Worm (Caenorhabditis elegans) whole organism, L2 larva: ENCODE results near the gene C09B8.3.

Experiments
- R02D3.7 ChIP-seq: fragments of 150-350 bp; optimal IDR thresholded peaks from 2 replicates; lab custom pipeline; 2014; ENCODE audit warnings: missing biosample characterization, missing genetic modification characterization
- Y55F3AM.14 ChIP-seq: fragments of 200-800 bp; sonication (Bioruptor generic); optimal IDR thresholded peaks from 2 replicates; lab custom pipeline; 2018; ENCODE audit warnings: mild to moderate bottlenecking, missing genetic modification characterization, missing compliant biosample characterization
- aly-2 ChIP-seq: fragments of 150-350 bp; optimal IDR thresholded peaks from 2 replicates; lab custom pipeline; 2014; ENCODE audit warnings: missing biosample characterization, missing genetic modification characterization
- blmp-1 ChIP-seq: sonication (generic microtip); optimal IDR thresholded peaks from 2 replicates; lab custom pipeline; 2017; ENCODE audit warnings: missing genetic modification characterization, mild to moderate bottlenecking, missing compliant biosample characterization, antibody characterized with exemption, moderate library complexity; ENCODE audit not compliant: insufficient read depth
- lin-13 ChIP-seq: fragments of 150-350 bp; optimal IDR thresholded peaks from 2 replicates; lab custom pipeline; 2014; ENCODE audit warnings: missing biosample characterization, missing genetic modification reagents, missing genetic modification characterization
- lsy-2 ChIP-seq, 2 experiments: fragments of 150-350 bp in 1 of 2; sonication (generic microtip) in 1 of 2; optimal IDR thresholded peaks; 2 replicates each; lab custom pipeline; 2014 to 2017; ENCODE audit warnings: missing biosample characterization in 2 of 2, missing genetic modification characterization in 2 of 2
- nhr-11 ChIP-seq: fragments of 150-350 bp; optimal IDR thresholded peaks from 2 replicates; lab custom pipeline; 2014; ENCODE audit warnings: missing biosample characterization, missing genetic modification characterization
- snpc-4 ChIP-seq: fragments of 150-350 bp; optimal IDR thresholded peaks from 2 replicates; lab custom pipeline; 2014; ENCODE audit warnings: missing biosample characterization, missing genetic modification characterization

ce11 chrX:6026732-6027528 is 16.5 kb upstream of the C09B8.3 start:
- no peak for TF ChIP-seq aly-2 (tag; lab: Kevin White, UChicago)
- TF ChIP-seq blmp-1 (tag; lab: Kevin White, UChicago), result peak; percentile 92
- no peak for TF ChIP-seq Y55F3AM.14 (GFP tag; lab: Kevin White, UChicago)
- no peak for TF ChIP-seq lin-13 (GFP tag; lab: Kevin White, UChicago)
- TF ChIP-seq snpc-4, result no peak
- no peak for TF ChIP-seq nhr-11 (tag; lab: Kevin White, UChicago)
- TF ChIP-seq lsy-2 (tag; optimal IDR thresholded peaks at IDR 0.05; lab: Kevin White, UChicago), result no peak
- no peak for TF ChIP-seq R02D3.7 (tag; lab: Kevin White, UChicago)
